Fruit fly (Drosophila melanogaster) whole organism, embryonic: Measurements from ENCODE around the gene jim.
A peak's percentile ranks its signal among the peaks of the same experiment; 100 is the strongest.

Source experiments
- Bdp1 ChIP-seq: fragments of 200-800 bp; sonication (Bioruptor generic); optimal IDR thresholded peaks from 3 replicates; lab custom pipeline; 2016; ENCODE audit warnings: missing biosample characterization, missing genetic modification characterization
- CG10431 ChIP-seq: fragments of 200-800 bp; sonication (Bioruptor generic); optimal IDR thresholded peaks from 3 replicates; lab custom pipeline; 2018; ENCODE audit warnings: missing biosample characterization, mild to moderate bottlenecking, missing genetic modification characterization
- CG11456 ChIP-seq: fragments of 200-800 bp; sonication (Bioruptor generic); IDR thresholded peaks from 3 replicates; pipeline ENCODE4 v1.3.6; 2022; ENCODE audit warnings: missing biosample characterization, missing genetic modification characterization
- CG12744 ChIP-seq: fragments of 200-800 bp; sonication (Bioruptor generic); optimal IDR thresholded peaks from 2 replicates; lab custom pipeline; 2016; ENCODE audit warnings: missing biosample characterization, missing genetic modification characterization
- CG13123 ChIP-seq: fragments of 200-800 bp; sonication (Bioruptor generic); optimal IDR thresholded peaks from 2 replicates; lab custom pipeline; 2016; ENCODE audit warnings: missing biosample characterization, missing genetic modification characterization
- CG14050 ChIP-seq: fragments of 200-800 bp; sonication (Bioruptor generic); IDR thresholded peaks from 3 replicates; pipeline ENCODE4 v1.3.6; 2022; ENCODE audit warnings: missing biosample characterization, missing genetic modification characterization
- CG15073 ChIP-seq: fragments of 200-800 bp; sonication (Bioruptor generic); optimal IDR thresholded peaks from 2 replicates; lab custom pipeline; 2016; ENCODE audit warnings: missing biosample characterization, missing genetic modification characterization
- CG18262 ChIP-seq: fragments of 200-800 bp; optimal IDR thresholded peaks from 3 replicates; lab custom pipeline; 2019; ENCODE audit warnings: missing biosample characterization, mild to moderate bottlenecking, missing genetic modification characterization, moderate library complexity
- CG32772 ChIP-seq: fragments of 200-800 bp; sonication (Bioruptor generic); IDR thresholded peaks from 2 replicates; pipeline ENCODE4 v1.3.6; 2022; ENCODE audit warnings: missing biosample characterization, missing genetic modification characterization
- CG3407 ChIP-seq: fragments of 200-800 bp; sonication (Bioruptor generic); optimal IDR thresholded peaks from 2 replicates; lab custom pipeline; 2018; ENCODE audit warnings: missing biosample characterization, mild to moderate bottlenecking, missing genetic modification characterization
- CG4617 ChIP-seq: fragments of 200-800 bp; sonication (Bioruptor generic); optimal IDR thresholded peaks from 3 replicates; lab custom pipeline; 2016; ENCODE audit warnings: missing biosample characterization, missing genetic modification characterization, borderline replicate concordance
- CG4854 ChIP-seq: fragments of 200-800 bp; sonication (Bioruptor generic); optimal IDR thresholded peaks from 2 replicates; lab custom pipeline; 2016; ENCODE audit warnings: missing biosample characterization, missing genetic modification characterization, inconsistent platforms
- CG7556 ChIP-seq: fragments of 200-800 bp; sonication (Bioruptor generic); optimal IDR thresholded peaks from 2 replicates; lab custom pipeline; 2017; ENCODE audit warnings: missing biosample characterization, mild to moderate bottlenecking, missing genetic modification characterization
- CG8388 ChIP-seq: fragments of 200-800 bp; sonication (Bioruptor generic); optimal IDR thresholded peaks from 2 replicates; lab custom pipeline; 2019; ENCODE audit warnings: missing biosample characterization, mild to moderate bottlenecking, missing genetic modification characterization, moderate library complexity
- CG8944 ChIP-seq: fragments of 200-800 bp; sonication (Bioruptor generic); optimal IDR thresholded peaks from 3 replicates; lab custom pipeline; 2016; ENCODE audit warnings: missing biosample characterization, missing genetic modification characterization
- CG9215 ChIP-seq: fragments of 200-800 bp; sonication (Bioruptor generic); IDR thresholded peaks from 2 replicates; pipeline ENCODE4 v1.3.6; 2022; ENCODE audit warnings: missing biosample characterization, missing genetic modification characterization
- CG9797 ChIP-seq: fragments of 200-800 bp; sonication (Bioruptor generic); optimal IDR thresholded peaks from 3 replicates; lab custom pipeline; 2018; ENCODE audit warnings: missing biosample characterization, mild to moderate bottlenecking, missing genetic modification characterization
- CG9876 ChIP-seq: fragments of 200-800 bp; sonication (Bioruptor generic); optimal IDR thresholded peaks from 2 replicates; lab custom pipeline; 2016; ENCODE audit warnings: missing biosample characterization, missing genetic modification characterization
- Camta ChIP-seq: fragments of 200-800 bp; sonication (Bioruptor generic); optimal IDR thresholded peaks from 2 replicates; lab custom pipeline; 2016; ENCODE audit warnings: missing biosample characterization, missing genetic modification characterization
- Doc3 ChIP-seq: fragments of 200-800 bp; sonication (Bioruptor generic); IDR thresholded peaks from 3 replicates; pipeline ENCODE4 v1.3.6; 2022; ENCODE audit warnings: missing biosample characterization, missing genetic modification characterization; ENCODE audit not compliant: partially characterized antibody
- Dp ChIP-seq: fragments of 200-800 bp; sonication (Bioruptor generic); optimal IDR thresholded peaks from 2 replicates; lab custom pipeline; 2018; ENCODE audit warnings: missing biosample characterization, mild to moderate bottlenecking, missing genetic modification characterization, moderate library complexity
- Hmr ChIP-seq: fragments of 200-800 bp; sonication (Bioruptor generic); optimal IDR thresholded peaks from 3 replicates; lab custom pipeline; 2017; ENCODE audit warnings: mild to moderate bottlenecking, missing biosample characterization, missing genetic modification reagents, missing genetic modification characterization
- Meics ChIP-seq: fragments of 200-800 bp; sonication (Bioruptor generic); optimal IDR thresholded peaks from 2 replicates; lab custom pipeline; 2017; ENCODE audit warnings: missing biosample characterization, mild to moderate bottlenecking, missing genetic modification characterization
- Mrtf ChIP-seq: fragments of 200-800 bp; sonication (Bioruptor generic); IDR thresholded peaks from 3 replicates; pipeline ENCODE4 v1.3.6; 2022; ENCODE audit warnings: missing biosample characterization, missing genetic modification characterization
- Ptx1 ChIP-seq: fragments of 200-800 bp; sonication (Bioruptor generic); IDR thresholded peaks from 2 replicates; pipeline ENCODE4 v1.3.6; 2022; ENCODE audit warnings: missing biosample characterization, missing genetic modification characterization
- Trl ChIP-seq, 3 experiments: fragments of >200 bp in 2 of 3; fragments of 200-800 bp in 1 of 3; sonication (Bioruptor generic) in 1 of 3; optimal IDR thresholded peaks; 2 replicates in 1 of 3; 3 replicates in 2 of 3; lab custom pipeline; 2016 to 2017; ENCODE audit warnings: missing biosample characterization in 1 of 3, missing genetic modification characterization in 1 of 3
- Usf ChIP-seq: fragments of 200-800 bp; sonication (Bioruptor generic); optimal IDR thresholded peaks from 2 replicates; lab custom pipeline; 2017; ENCODE audit warnings: missing genotype, missing biosample characterization, missing genetic modification characterization
- br ChIP-seq: fragments of >200 bp; optimal IDR thresholded peaks from 2 replicates; lab custom pipeline; 2017
- croc ChIP-seq: fragments of 200-800 bp; sonication (Bioruptor generic); conservative IDR thresholded peaks from 3 replicates; pipeline ENCODE4 v1.3.6; 2022; ENCODE audit warnings: missing biosample characterization, missing genetic modification characterization
- dm ChIP-seq: fragments of 200-800 bp; sonication (Bioruptor generic); optimal IDR thresholded peaks from 3 replicates; lab custom pipeline; 2016; ENCODE audit warnings: missing biosample characterization, missing genetic modification characterization
- ewg ChIP-seq: fragments of 200-800 bp; sonication (Bioruptor generic); optimal IDR thresholded peaks from 3 replicates; lab custom pipeline; 2017; ENCODE audit warnings: mild to moderate bottlenecking, missing biosample characterization, missing genetic modification reagents, missing genetic modification characterization
- fd96Cb ChIP-seq: fragments of 200-800 bp; sonication (Bioruptor generic); optimal IDR thresholded peaks from 2 replicates; lab custom pipeline; 2018; ENCODE audit warnings: missing biosample characterization, mild to moderate bottlenecking, missing genetic modification characterization, moderate library complexity
- fru ChIP-seq: fragments of >200 bp; optimal IDR thresholded peaks from 2 replicates; lab custom pipeline; 2017
- gcm ChIP-seq: fragments of 200-800 bp; sonication (Bioruptor generic); optimal IDR thresholded peaks from 2 replicates; lab custom pipeline; 2019; ENCODE audit warnings: missing biosample characterization, mild to moderate bottlenecking, missing genetic modification characterization, moderate library complexity
- gfzf ChIP-seq: fragments of 200-800 bp; sonication (Bioruptor generic); optimal IDR thresholded peaks from 2 replicates; lab custom pipeline; 2016; ENCODE audit warnings: missing biosample characterization, mild to moderate bottlenecking, missing genetic modification characterization, moderate library complexity
- kay ChIP-seq: fragments of 200-800 bp; sonication (Bioruptor generic); optimal IDR thresholded peaks from 2 replicates; lab custom pipeline; 2016; ENCODE audit warnings: missing biosample characterization, missing genetic modification characterization
- ken ChIP-seq: fragments of 200-800 bp; sonication (Bioruptor generic); IDR thresholded peaks from 3 replicates; pipeline ENCODE4 v1.3.6; 2022; ENCODE audit warnings: missing biosample characterization, missing genetic modification characterization
- lab ChIP-seq: fragments of 200-800 bp; sonication (Bioruptor generic); optimal IDR thresholded peaks from 3 replicates; lab custom pipeline; 2017; ENCODE audit warnings: missing biosample characterization, missing genetic modification characterization, mild to moderate bottlenecking, moderate library complexity, missing genetic modification reagents
- lilli ChIP-seq: fragments of 200-800 bp; sonication (Bioruptor generic); optimal IDR thresholded peaks from 3 replicates; lab custom pipeline; 2016; ENCODE audit warnings: missing biosample characterization, missing genetic modification characterization
- luna ChIP-seq: fragments of 200-800 bp; sonication (Bioruptor generic); optimal IDR thresholded peaks from 2 replicates; lab custom pipeline; 2016; ENCODE audit warnings: missing biosample characterization, missing genetic modification characterization
- mam ChIP-seq: fragments of 200-800 bp; sonication (Bioruptor generic); optimal IDR thresholded peaks from 3 replicates; lab custom pipeline; 2016; ENCODE audit warnings: missing biosample characterization, missing genetic modification characterization
- nerfin-1 ChIP-seq: fragments of 200-800 bp; sonication (Bioruptor generic); optimal IDR thresholded peaks from 3 replicates; lab custom pipeline; 2019; ENCODE audit warnings: missing biosample characterization, mild to moderate bottlenecking, missing genetic modification characterization, moderate library complexity
- nerfin-2 ChIP-seq: fragments of 200-800 bp; sonication (Bioruptor generic); IDR thresholded peaks from 2 replicates; pipeline ENCODE4 v1.3.6; 2022; ENCODE audit warnings: missing biosample characterization, missing genetic modification characterization; ENCODE audit not compliant: partially characterized antibody
- prd ChIP-seq, 3 experiments: fragments of >200 bp in 2 of 3; fragments of 200-800 bp in 1 of 3; sonication (Bioruptor generic) in 1 of 3; optimal IDR thresholded peaks in 2 of 3; IDR thresholded peaks in 1 of 3; 2 replicates in 2 of 3; 3 replicates in 1 of 3; pipeline versions ENCODE4 v1.3.6 to Lab custom; 2017 to 2022; ENCODE audit warnings: missing biosample characterization in 1 of 3, missing genetic modification characterization in 1 of 3
- psq ChIP-seq: fragments of 200-800 bp; sonication (Bioruptor generic); optimal IDR thresholded peaks from 2 replicates; lab custom pipeline; 2017; ENCODE audit warnings: missing biosample characterization, missing genetic modification characterization
- sob ChIP-seq: fragments of 200-800 bp; sonication (Bioruptor generic); IDR thresholded peaks from 2 replicates; pipeline ENCODE4 v1.3.6; 2022; ENCODE audit warnings: missing biosample characterization, missing genetic modification characterization
- sqz ChIP-seq: fragments of 200-800 bp; sonication (Bioruptor generic); optimal IDR thresholded peaks from 3 replicates; lab custom pipeline; 2018; ENCODE audit warnings: missing biosample characterization, mild to moderate bottlenecking, missing genetic modification characterization
- stwl ChIP-seq: fragments of 200-800 bp; sonication (Bioruptor generic); optimal IDR thresholded peaks from 3 replicates; lab custom pipeline; 2018; ENCODE audit warnings: missing biosample characterization, mild to moderate bottlenecking, missing genetic modification characterization, moderate library complexity
- tin ChIP-seq: fragments of 200-800 bp; sonication (Bioruptor generic); optimal IDR thresholded peaks from 3 replicates; lab custom pipeline; 2016; ENCODE audit warnings: missing biosample characterization, missing genetic modification characterization
- unc-4 ChIP-seq: fragments of 200-800 bp; sonication (Bioruptor generic); IDR thresholded peaks from 2 replicates; pipeline ENCODE4 v1.3.6; 2022; ENCODE audit warnings: missing biosample characterization, missing genetic modification characterization; ENCODE audit not compliant: partially characterized antibody
- vvl ChIP-seq: fragments of 200-800 bp; sonication (Bioruptor generic); IDR thresholded peaks from 2 replicates; pipeline ENCODE4 v1.3.6; 2022; ENCODE audit warnings: missing biosample characterization, missing genetic modification characterization

The jim gene

dm6 chr3L:22871845-22872361, 36.9 kb upstream of the jim start, which contains the start of the genes CG11109 and Arf1 (continued):
- TF ChIP-seq kay (GFP tag; lab: Kevin White, UChicago) (no peak), Hmr (peak; percentile 24), croc (GFP tag; lab: Robert Waterston, UW) (no peak), tin (GFP tag; lab: Kevin White, UChicago) (no peak), Doc3 (peak; percentile 33), ken (no peak), mam (GFP tag; lab: Kevin White, UChicago) (no peak), CG9876 (GFP tag; lab: Kevin White, UChicago) (no peak), Meics (GFP tag; lab: Kevin White, UChicago) (no peak), sqz (GFP tag; lab: Kevin White, UChicago) (peak; percentile 7), CG4617 (GFP tag; lab: Kevin White, UChicago) (peak; percentile 58), Trl (optimal IDR thresholded peaks at IDR 0.05; lab: Kevin White, UChicago) (no peak), Trl (GFP tag; optimal IDR thresholded peaks at IDR 0.05; lab: Kevin White, UChicago) (no peak), CG8388 (GFP tag; lab: Kevin White, UChicago) (no peak), sob (no peak), CG11456 (GFP tag; lab: Robert Waterston, UW) (no peak), nerfin-2 (GFP tag; lab: Robert Waterston, UW) (peak; percentile 56; the same call in 1 of the 2 replicates), nerfin-1 (tag; lab: Kevin White, UChicago) (peak; percentile 29), Usf (GFP tag; lab: Kevin White, UChicago) (no peak), CG4854 (GFP tag; lab: Kevin White, UChicago) (peak; percentile 86), br (lab: Kevin White, UChicago) (no peak), ewg (GFP tag; lab: Kevin White, UChicago) (no peak), CG13123 (GFP tag; lab: Kevin White, UChicago) (no peak), CG9797 (GFP tag; lab: Kevin White, UChicago) (peak; percentile 2), lilli (GFP tag; lab: Kevin White, UChicago) (no peak), psq (GFP tag; lab: Kevin White, UChicago) (no peak), CG12744 (GFP tag; lab: Kevin White, UChicago) (no peak), prd (optimal IDR thresholded peaks at IDR 0.05; lab: Kevin White, UChicago) (no peak), prd (GFP tag; IDR thresholded peaks at IDR 0.05; lab: Robert Waterston, UW) (no peak), Camta (GFP tag; lab: Kevin White, UChicago) (no peak), vvl (0 out of 2 replicates have a peak, but pooled peaks have one; percentile 10), CG32772 (no peak), CG7556 (GFP tag; lab: Kevin White, UChicago) (no peak), fd96Cb (tag; lab: Kevin White, UChicago) (no peak), CG9215 (GFP tag; lab: Robert Waterston, UW) (no peak), Bdp1 (GFP tag; lab: Kevin White, UChicago) (no peak), CG18262 (tag; lab: Kevin White, UChicago) (no peak), CG14050 (GFP tag; lab: Robert Waterston, UW) (no peak), CG8944 (no peak), gfzf (GFP tag; lab: Kevin White, UChicago) (peak; percentile 7), fru (lab: Kevin White, UChicago) (no peak), Ptx1 (GFP tag; lab: Robert Waterston, UW) (no peak), CG3407 (GFP tag; lab: Kevin White, UChicago) (no peak), Mrtf (GFP tag; lab: Robert Waterston, UW) (no peak), lab (GFP tag; lab: Kevin White, UChicago) (no peak), stwl (tag; lab: Kevin White, UChicago) (peak; percentile 74), luna (GFP tag; lab: Kevin White, UChicago) (no peak), unc-4 (GFP tag; lab: Robert Waterston, UW) (peak; percentile 37), dm (GFP tag; lab: Kevin White, UChicago) (no peak), CG15073 (GFP tag; lab: Kevin White, UChicago) (no peak), gcm (GFP tag; lab: Kevin White, UChicago) (no peak), CG10431 (no peak), Dp (GFP tag; lab: Kevin White, UChicago) (peak; percentile 48)
